Worm (Caenorhabditis elegans) whole organism, young adult: ENCODE data around the gene F43G6.17.

ENCODE experiments used
- B0336.3 ChIP-seq: fragments of 200-800 bp; sonication (Bioruptor generic); IDR thresholded peaks from 2 replicates; pipeline ENCODE4 v1.3.6; 2022; ENCODE audit warnings: missing genetic modification characterization, missing compliant biosample characterization
- C06A6.2 ChIP-seq: fragments of 200-800 bp; sonication (Bioruptor generic); conservative IDR thresholded peaks from 2 replicates; pipeline ENCODE4 v1.3.6; 2022; ENCODE audit warnings: missing genetic modification characterization, missing compliant biosample characterization
- F22D6.2 ChIP-seq: sonication (generic microtip); optimal IDR thresholded peaks from 2 replicates; lab custom pipeline; 2016; ENCODE audit warnings: mild to moderate bottlenecking, missing genetic modification characterization, missing compliant biosample characterization
- F33H1.4 ChIP-seq: fragments of 200-800 bp; sonication (Bioruptor generic); IDR thresholded peaks from 2 replicates; pipeline ENCODE4 v1.3.6; 2022; ENCODE audit warnings: missing genetic modification reagents, missing genetic modification characterization, missing compliant biosample characterization
- F39B2.1 ChIP-seq: fragments of 200-800 bp; sonication (Bioruptor generic); IDR thresholded peaks from 2 replicates; pipeline ENCODE4 v1.3.6; 2022; ENCODE audit warnings: missing genetic modification reagents, missing genetic modification characterization, missing compliant biosample characterization
- F52B5.7 ChIP-seq: sonication (generic microtip); optimal IDR thresholded peaks from 2 replicates; lab custom pipeline; 2016; ENCODE audit warnings: mild to moderate bottlenecking, missing genetic modification characterization, missing compliant biosample characterization
- F57A8.1 ChIP-seq: fragments of 200-800 bp; sonication (Bioruptor generic); optimal IDR thresholded peaks from 2 replicates; lab custom pipeline; 2018; ENCODE audit warnings: mild to moderate bottlenecking, missing genetic modification characterization, moderate library complexity, missing compliant biosample characterization
- K11D2.4 ChIP-seq: fragments of 200-800 bp; sonication (Bioruptor generic); IDR thresholded peaks from 2 replicates; pipeline ENCODE4 v1.3.6; 2022; ENCODE audit warnings: missing genetic modification reagents, missing genetic modification characterization, missing compliant biosample characterization
- ama-1 ChIP-seq, 3 experiments: fragments of 150-350 bp in 1 of 3; sonication (generic microtip) in 2 of 3; optimal IDR thresholded peaks; 2 replicates each; lab custom pipeline; 2014 to 2018; ENCODE audit warnings: missing biosample characterization in 2 of 3, missing genetic modification characterization in 2 of 3, missing genetic modification reagents in 2 of 3
- atf-7 ChIP-seq: sonication (generic microtip); optimal IDR thresholded peaks from 2 replicates; lab custom pipeline; 2017; ENCODE audit warnings: mild to moderate bottlenecking, missing genetic modification characterization, missing compliant biosample characterization
- athp-1 ChIP-seq: sonication (generic microtip); optimal IDR thresholded peaks from 2 replicates; lab custom pipeline; 2017; ENCODE audit warnings: mild to moderate bottlenecking, missing genetic modification characterization, missing compliant biosample characterization
- ceh-27 ChIP-seq: fragments of 200-800 bp; sonication (Bioruptor generic); optimal IDR thresholded peaks from 2 replicates; lab custom pipeline; 2018; ENCODE audit warnings: mild to moderate bottlenecking, missing genetic modification characterization, moderate library complexity, missing compliant biosample characterization
- ceh-91 ChIP-seq: fragments of 200-800 bp; sonication (Bioruptor generic); IDR thresholded peaks from 2 replicates; pipeline ENCODE4 v1.3.6; 2022; ENCODE audit warnings: missing genetic modification reagents, missing genetic modification characterization, missing compliant biosample characterization
- chd-7 ChIP-seq: sonication (generic microtip); optimal IDR thresholded peaks from 2 replicates; lab custom pipeline; 2016; ENCODE audit warnings: mild to moderate bottlenecking, missing genetic modification characterization, moderate library complexity, missing compliant biosample characterization
- die-1 ChIP-seq: sonication (generic microtip); optimal IDR thresholded peaks from 2 replicates; lab custom pipeline; 2016; ENCODE audit warnings: missing genotype, mild to moderate bottlenecking, missing genetic modification characterization, missing compliant biosample characterization
- ets-4 ChIP-seq: fragments of 200-800 bp; sonication (Bioruptor generic); optimal IDR thresholded peaks from 2 replicates; lab custom pipeline; 2018; ENCODE audit warnings: mild to moderate bottlenecking, missing genetic modification characterization, missing compliant biosample characterization
- gei-17 ChIP-seq: fragments of 200-800 bp; sonication (Bioruptor generic); optimal IDR thresholded peaks from 2 replicates; lab custom pipeline; 2018; ENCODE audit warnings: mild to moderate bottlenecking, missing genetic modification characterization, missing compliant biosample characterization
- him-1 ChIP-seq: sonication (generic microtip); optimal IDR thresholded peaks from 2 replicates; lab custom pipeline; 2016; ENCODE audit warnings: missing genotype, missing genetic modification reagents, missing genetic modification characterization, missing compliant biosample characterization
- hlh-12 ChIP-seq: sonication (generic microtip); optimal IDR thresholded peaks from 2 replicates; lab custom pipeline; 2016; ENCODE audit warnings: missing genetic modification characterization, missing compliant biosample characterization
- hlh-26 ChIP-seq: fragments of 200-800 bp; sonication (Bioruptor generic); conservative IDR thresholded peaks from 2 replicates; pipeline ENCODE4 v1.3.6; 2022; ENCODE audit warnings: missing genetic modification reagents, missing genetic modification characterization, missing compliant biosample characterization
- lin-40 ChIP-seq: sonication (generic microtip); optimal IDR thresholded peaks from 2 replicates; lab custom pipeline; 2016; ENCODE audit warnings: missing genetic modification characterization, mild to moderate bottlenecking, missing compliant biosample characterization, missing genotype, missing genetic modification reagents
- lsl-1 ChIP-seq: fragments of 200-800 bp; sonication (Bioruptor generic); optimal IDR thresholded peaks from 2 replicates; lab custom pipeline; 2018; ENCODE audit warnings: mild to moderate bottlenecking, missing genetic modification characterization, moderate library complexity, missing compliant biosample characterization
- madf-10 ChIP-seq: sonication (generic microtip); optimal IDR thresholded peaks from 2 replicates; lab custom pipeline; 2016; ENCODE audit warnings: mild to moderate bottlenecking, missing genetic modification characterization, missing compliant biosample characterization
- madf-6 ChIP-seq: fragments of 200-800 bp; sonication (Bioruptor generic); IDR thresholded peaks from 2 replicates; pipeline ENCODE4 v1.3.6; 2022; ENCODE audit warnings: missing genetic modification reagents, missing genetic modification characterization, missing compliant biosample characterization
- madf-8 ChIP-seq: fragments of 200-800 bp; sonication (Bioruptor generic); conservative IDR thresholded peaks from 2 replicates; pipeline ENCODE4 v1.3.6; 2022; ENCODE audit warnings: missing genetic modification reagents, missing genetic modification characterization, missing compliant biosample characterization
- mel-28 ChIP-seq: sonication (generic microtip); optimal IDR thresholded peaks from 2 replicates; lab custom pipeline; 2016; ENCODE audit warnings: borderline replicate concordance, mild to moderate bottlenecking, missing genetic modification characterization, missing compliant biosample characterization
- mes-4 ChIP-seq: sonication (generic microtip); optimal IDR thresholded peaks from 2 replicates; lab custom pipeline; 2016; ENCODE audit warnings: missing genotype, missing genetic modification characterization, missing compliant biosample characterization
- mxl-1 ChIP-seq: sonication (generic microtip); optimal IDR thresholded peaks from 2 replicates; lab custom pipeline; 2016; ENCODE audit warnings: missing genetic modification characterization, missing compliant biosample characterization
- nfyb-1 ChIP-seq: fragments of 200-800 bp; sonication (Bioruptor generic); IDR thresholded peaks from 2 replicates; pipeline ENCODE4 v1.3.6; 2022; ENCODE audit warnings: missing genetic modification reagents, missing genetic modification characterization, missing compliant biosample characterization
- nhr-120 ChIP-seq: fragments of 200-800 bp; sonication (Bioruptor generic); IDR thresholded peaks from 2 replicates; pipeline ENCODE4 v1.3.6; 2022; ENCODE audit warnings: missing genetic modification characterization, missing compliant biosample characterization
- nhr-90 ChIP-seq: sonication (generic microtip); optimal IDR thresholded peaks from 2 replicates; lab custom pipeline; 2016; ENCODE audit warnings: missing genotype, mild to moderate bottlenecking, missing genetic modification characterization, missing compliant biosample characterization
- repo-1 ChIP-seq: sonication (generic microtip); optimal IDR thresholded peaks from 2 replicates; lab custom pipeline; 2017; ENCODE audit warnings: mild to moderate bottlenecking, missing genetic modification characterization, missing compliant biosample characterization
- sea-2 ChIP-seq: fragments of 200-800 bp; sonication (Bioruptor generic); IDR thresholded peaks from 2 replicates; pipeline ENCODE4 v1.3.6; 2022; ENCODE audit warnings: missing genetic modification characterization, missing compliant biosample characterization
- snpc-1.1 ChIP-seq: sonication (generic microtip); optimal IDR thresholded peaks from 2 replicates; lab custom pipeline; 2017; ENCODE audit warnings: missing genetic modification characterization, mild to moderate bottlenecking, missing compliant biosample characterization, antibody characterized with exemption, moderate library complexity, missing genotype, missing genetic modification reagents; ENCODE audit not compliant: insufficient read depth
- snpc-1.3 ChIP-seq: sonication (generic microtip); optimal IDR thresholded peaks from 2 replicates; lab custom pipeline; 2017; ENCODE audit warnings: missing genetic modification characterization, mild to moderate bottlenecking, missing compliant biosample characterization, antibody characterized with exemption, moderate library complexity, missing genotype, missing genetic modification reagents; ENCODE audit not compliant: insufficient read depth
- snpc-4 ChIP-seq, 5 experiments: fragments of 150-350 bp in 1 of 5; sonication (generic microtip) in 4 of 5; optimal IDR thresholded peaks; 2 replicates each; lab custom pipeline; 2014 to 2018; ENCODE audit warnings: missing genetic modification characterization in 5 of 5, missing biosample characterization in 3 of 5, antibody characterized with exemption in 2 of 5, mild to moderate bottlenecking in 2 of 5, missing compliant biosample characterization in 2 of 5, missing genotype in 2 of 5, moderate library complexity in 2 of 5, missing genetic modification reagents in 1 of 5
- somi-1 ChIP-seq: fragments of 200-800 bp; sonication (Bioruptor generic); optimal IDR thresholded peaks from 2 replicates; lab custom pipeline; 2018; ENCODE audit warnings: mild to moderate bottlenecking, missing genetic modification characterization, missing compliant biosample characterization
- sptf-2 ChIP-seq: fragments of 200-800 bp; sonication (Bioruptor generic); optimal IDR thresholded peaks from 2 replicates; lab custom pipeline; 2018; ENCODE audit warnings: mild to moderate bottlenecking, missing genetic modification characterization, missing compliant biosample characterization
- xnd-1 ChIP-seq: sonication (generic microtip); optimal IDR thresholded peaks from 2 replicates; lab custom pipeline; 2016; ENCODE audit warnings: missing genotype, missing genetic modification reagents, missing genetic modification characterization, missing compliant biosample characterization
- ztf-26 ChIP-seq: sonication (generic microtip); optimal IDR thresholded peaks from 2 replicates; lab custom pipeline; 2017; ENCODE audit warnings: missing genetic modification characterization, missing compliant biosample characterization
- ztf-3 ChIP-seq: fragments of 200-800 bp; sonication (Bioruptor generic); optimal IDR thresholded peaks from 2 replicates; lab custom pipeline; 2018; ENCODE audit warnings: mild to moderate bottlenecking, missing genetic modification characterization, missing compliant biosample characterization

The F43G6.17 gene

DNA sequence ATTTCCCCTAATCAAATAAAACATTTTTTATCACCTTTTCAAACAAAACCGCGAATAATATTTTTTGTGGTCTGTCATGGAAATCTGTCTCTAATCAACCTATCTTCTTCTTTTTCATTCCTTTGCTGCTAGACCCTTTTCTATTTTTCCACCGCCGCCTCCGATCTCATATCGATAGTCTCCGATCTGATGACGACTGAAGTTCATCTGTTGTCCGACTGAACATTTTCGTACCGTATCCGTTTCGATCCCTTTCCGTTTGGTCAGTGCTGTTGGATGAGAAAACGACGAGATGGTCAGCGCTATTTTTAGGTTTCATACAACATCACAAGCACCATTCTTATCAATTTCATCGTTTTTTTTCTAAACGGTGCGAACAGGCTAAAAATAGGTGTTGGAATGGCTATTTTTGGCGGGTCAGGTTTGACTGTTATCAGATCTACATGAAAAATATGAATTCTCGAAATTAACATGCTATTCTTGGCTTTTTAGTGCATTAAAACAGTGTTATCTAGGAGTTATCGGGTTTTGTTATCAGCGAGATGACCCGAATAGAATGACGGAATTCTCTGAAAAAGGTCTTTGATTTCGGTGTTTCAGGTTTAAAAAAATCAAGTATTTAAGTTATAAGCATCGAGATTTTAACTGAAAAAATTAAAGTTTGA lies 34.1 kb downstream of the F43G6.17 start (continued):
- TF ChIP-seq nhr-90 (no peak), ceh-91 (GFP tag; lab: Robert Waterston, UW) (no peak), madf-10 (tag; lab: Kevin White, UChicago) (no peak), snpc-4 (GFP tag; optimal IDR thresholded peaks at IDR 0.05; lab: Kevin White, UChicago) (no peak), snpc-4 (tag; optimal IDR thresholded peaks at IDR 0.05; lab: Kevin White, UChicago) (no peak), athp-1 (tag; lab: Kevin White, UChicago) (no peak), ets-4 (GFP tag; lab: Kevin White, UChicago) (no peak), snpc-1.3 (tag; lab: Kevin White, UChicago) (no peak), F57A8.1 (no peak), lsl-1 (no peak), F33H1.4 (GFP tag; lab: Robert Waterston, UW) (no peak), mes-4 (no peak), sea-2 (GFP tag; lab: Robert Waterston, UW) (no peak), K11D2.4 (GFP tag; lab: Robert Waterston, UW) (0 out of 2 replicates have a peak, but pooled peaks have one; percentile 25), somi-1 (GFP tag; lab: Kevin White, UChicago) (peak; percentile 66)

DNA sequence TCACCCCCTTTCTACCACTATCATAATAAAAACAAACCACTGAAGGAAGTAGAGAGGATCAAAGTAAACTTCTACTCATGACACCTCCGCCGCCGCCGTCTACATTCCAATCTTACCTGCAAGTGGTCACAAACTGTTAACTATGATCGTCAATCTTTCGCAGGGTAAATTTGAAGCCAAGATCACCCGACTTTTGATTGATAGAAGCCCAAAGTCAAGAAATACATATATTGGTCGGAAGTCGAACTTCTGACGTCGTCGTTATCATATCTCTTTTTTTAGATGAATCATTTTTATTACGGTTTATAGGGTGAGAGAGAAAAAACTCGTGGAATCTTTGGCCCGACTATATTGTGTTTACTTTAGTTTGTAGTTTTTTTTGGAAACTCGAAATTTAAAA lies 35.8 kb downstream of the F43G6.17 start:
- TF ChIP-seq ztf-26 (tag; lab: Kevin White, UChicago) (peak; percentile 43), C06A6.2 (GFP tag; lab: Robert Waterston, UW) (0 out of 2 replicates have a peak, but pooled peaks have one; percentile 13), snpc-4 (GFP tag; optimal IDR thresholded peaks at IDR 0.05; lab: Kevin White, UChicago) (no peak), snpc-4 (tag; optimal IDR thresholded peaks at IDR 0.05; lab: Kevin White, UChicago) (no peak), die-1 (tag; lab: Kevin White, UChicago) (peak; percentile 13), madf-8 (GFP tag; lab: Robert Waterston, UW) (no peak), lin-40 (peak; percentile 36), somi-1 (GFP tag; lab: Kevin White, UChicago) (peak; percentile 64), K11D2.4 (GFP tag; lab: Robert Waterston, UW) (0 out of 2 replicates have a peak, but pooled peaks have one; percentile 49), ztf-3 (GFP tag; lab: Kevin White, UChicago) (no peak)

DNA sequence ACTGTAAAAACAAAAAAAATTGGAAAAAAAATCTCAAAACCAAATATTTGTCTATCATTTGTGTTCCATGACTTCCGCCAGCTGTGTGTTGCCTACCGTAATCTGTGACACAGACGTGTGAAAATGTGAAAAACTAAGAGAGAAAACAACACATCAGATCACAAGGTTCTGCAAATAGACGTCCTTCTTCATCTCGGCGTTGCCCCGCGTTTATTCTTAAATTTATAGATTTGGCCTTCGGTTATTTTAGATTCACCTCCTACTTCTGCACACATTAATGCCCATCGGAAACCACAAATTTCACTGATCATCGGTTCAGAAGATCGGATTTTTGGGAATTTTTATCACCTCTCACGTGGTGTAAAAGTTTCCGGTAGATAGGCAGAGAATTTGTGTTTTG lies 36.6 kb downstream of the F43G6.17 start:
- TF ChIP-seq snpc-1.1 (tag; lab: Kevin White, UChicago), result no peak
- TF ChIP-seq snpc-4 (GFP tag; optimal IDR thresholded peaks at IDR 0.05; lab: Kevin White, UChicago), result no peak
- no peak for TF ChIP-seq snpc-4 (tag; optimal IDR thresholded peaks at IDR 0.05; lab: Kevin White, UChicago)
- no peak for TF ChIP-seq hlh-26 (GFP tag; lab: Robert Waterston, UW)
- no peak for TF ChIP-seq ama-1 (optimal IDR thresholded peaks at IDR 0.05; lab: Kevin White, UChicago)
- TF ChIP-seq ama-1 (GFP tag; optimal IDR thresholded peaks at IDR 0.05; lab: Kevin White, UChicago), result no peak
- no peak for TF ChIP-seq C06A6.2 (GFP tag; lab: Robert Waterston, UW)
- TF ChIP-seq F22D6.2 (tag; lab: Kevin White, UChicago), result no peak
- TF ChIP-seq madf-6 (GFP tag; lab: Robert Waterston, UW), result no peak
- TF ChIP-seq B0336.3 (GFP tag; lab: Robert Waterston, UW), result no peak
- no peak for TF ChIP-seq xnd-1
- TF ChIP-seq chd-7, result no peak
- no peak for TF ChIP-seq him-1
- TF ChIP-seq mel-28 (tag; lab: Kevin White, UChicago), result no peak

DNA sequence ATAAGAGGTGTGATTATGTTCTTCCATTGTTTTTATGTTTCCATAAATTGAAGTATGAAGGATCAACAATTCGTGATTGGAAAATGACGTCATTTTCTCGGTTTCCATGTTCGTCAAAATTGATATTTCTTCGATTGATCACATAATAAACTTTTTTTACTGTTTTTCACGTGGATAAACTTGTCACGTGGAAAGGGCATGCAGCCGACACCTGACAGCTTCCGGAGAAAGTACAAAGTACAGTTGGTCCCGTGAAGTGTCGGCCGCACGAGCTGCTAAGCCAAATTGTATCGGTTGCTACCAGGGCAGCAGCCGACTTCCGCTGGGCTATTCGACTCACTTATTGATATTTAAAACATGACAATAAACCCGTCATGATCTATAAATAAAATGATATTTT lies 39.1 kb downstream of the F43G6.17 start:
- TF ChIP-seq ceh-27 (GFP tag; lab: Kevin White, UChicago) (no peak), somi-1 (GFP tag; lab: Kevin White, UChicago) (peak; percentile 18), ztf-26 (tag; lab: Kevin White, UChicago) (peak; percentile 61), nfyb-1 (GFP tag; lab: Robert Waterston, UW) (no peak), F52B5.7 (tag; lab: Kevin White, UChicago) (no peak), sptf-2 (GFP tag; lab: Kevin White, UChicago) (no peak), atf-7 (tag; lab: Kevin White, UChicago) (peak; percentile 50), mxl-1 (tag; lab: Kevin White, UChicago) (no peak), nhr-120 (no peak), F39B2.1 (no peak), hlh-12 (tag; lab: Kevin White, UChicago) (no peak), ama-1 (optimal IDR thresholded peaks at IDR 0.05; lab: Kevin White, UChicago) (no peak), ama-1 (GFP tag; optimal IDR thresholded peaks at IDR 0.05; lab: Kevin White, UChicago) (no peak), gei-17 (GFP tag; lab: Kevin White, UChicago) (no peak), ets-4 (GFP tag; lab: Kevin White, UChicago) (no peak), repo-1 (tag; lab: Kevin White, UChicago) (no peak)
